Fruit fly (Drosophila melanogaster) whole organism, prepupa: ENCODE results near the gene Bem46.

Source experiments
- CG10631 ChIP-seq: fragments of 200-800 bp; sonication (Bioruptor generic); optimal IDR thresholded peaks from 2 replicates; lab custom pipeline; 2016; ENCODE audit warnings: missing biosample characterization, missing genetic modification characterization
- CG11762 ChIP-seq: fragments of 200-800 bp; sonication (Bioruptor generic); optimal IDR thresholded peaks from 3 replicates; lab custom pipeline; 2016; ENCODE audit warnings: missing biosample characterization, missing genetic modification characterization; ENCODE audit not compliant: insufficient read depth
- CG11902 ChIP-seq: fragments of 200-800 bp; sonication (Bioruptor generic); optimal IDR thresholded peaks from 3 replicates; lab custom pipeline; 2016; ENCODE audit warnings: missing biosample characterization, missing genetic modification characterization
- CG15336 ChIP-seq: fragments of 200-800 bp; sonication (Bioruptor generic); IDR thresholded peaks from 2 replicates; pipeline ENCODE4 v1.3.6; 2022; ENCODE audit warnings: missing biosample characterization, missing genetic modification characterization
- CG3032 ChIP-seq: fragments of 200-800 bp; optimal IDR thresholded peaks from 2 replicates; lab custom pipeline; 2019; ENCODE audit warnings: missing biosample characterization, mild to moderate bottlenecking, missing genetic modification characterization, moderate library complexity
- CG34406 ChIP-seq: fragments of 200-800 bp; sonication (Bioruptor generic); optimal IDR thresholded peaks from 3 replicates; lab custom pipeline; 2016; ENCODE audit warnings: missing biosample characterization, missing genetic modification characterization
- CG3919 ChIP-seq: fragments of 200-800 bp; sonication (Bioruptor generic); optimal IDR thresholded peaks from 3 replicates; lab custom pipeline; 2016; ENCODE audit warnings: missing biosample characterization, missing genetic modification characterization
- CG6792 ChIP-seq: fragments of 200-800 bp; sonication (Bioruptor generic); optimal IDR thresholded peaks from 3 replicates; lab custom pipeline; 2016; ENCODE audit warnings: missing biosample characterization, missing genetic modification characterization
- Ets21C ChIP-seq: fragments of 200-800 bp; sonication (Bioruptor generic); optimal IDR thresholded peaks from 3 replicates; lab custom pipeline; 2016; ENCODE audit warnings: missing biosample characterization, missing genetic modification characterization
- Ets96B ChIP-seq: fragments of 200-800 bp; optimal IDR thresholded peaks from 2 replicates; lab custom pipeline; 2019; ENCODE audit warnings: missing biosample characterization, mild to moderate bottlenecking, missing genetic modification characterization, moderate library complexity
- Hr39 ChIP-seq: fragments of 200-800 bp; sonication (Bioruptor generic); optimal IDR thresholded peaks from 2 replicates; lab custom pipeline; 2016; ENCODE audit warnings: missing biosample characterization, missing genetic modification characterization
- eg ChIP-seq: fragments of 200-800 bp; sonication (Bioruptor generic); IDR thresholded peaks from 3 replicates; pipeline ENCODE4 v1.3.6; 2022; ENCODE audit warnings: missing biosample characterization, missing genetic modification characterization
- fkh ChIP-seq: fragments of 200-800 bp; sonication (Bioruptor generic); optimal IDR thresholded peaks from 3 replicates; lab custom pipeline; 2017; ENCODE audit warnings: missing biosample characterization, mild to moderate bottlenecking, missing genetic modification characterization, moderate library complexity
- vri ChIP-seq: fragments of 200-800 bp; sonication (Bioruptor generic); optimal IDR thresholded peaks from 3 replicates; lab custom pipeline; 2016; ENCODE audit warnings: missing biosample characterization, mild to moderate bottlenecking, missing genetic modification characterization

dm6 chr2L:3022986-3023385 lies 35.1 kb downstream of the Bem46 start, which contains the start of the genes alpha4GT1 and Prp40:
- TF ChIP-seq CG3032 (no peak), Ets21C (GFP tag; lab: Kevin White, UChicago) (no peak), Hr39 (GFP tag; lab: Kevin White, UChicago) (no peak), CG6792 (GFP tag; lab: Kevin White, UChicago) (no peak), CG11902 (no peak), CG11762 (GFP tag; lab: Kevin White, UChicago) (no peak), vri (no peak), CG34406 (no peak), Ets96B (tag; lab: Kevin White, UChicago) (no peak), CG15336 (GFP tag; lab: Robert Waterston, UW) (no peak), eg (GFP tag; lab: Robert Waterston, UW) (no peak), CG10631 (GFP tag; lab: Kevin White, UChicago) (no peak), CG3919 (no peak), fkh (no peak)
